Fruit fly (Drosophila melanogaster) whole organism, embryonic: ENCODE measurements around the gene ghi.

Source experiments
- Atf6 ChIP-seq: fragments of 200-800 bp; sonication (Bioruptor generic); IDR thresholded peaks from 2 replicates; pipeline ENCODE4 v1.3.6; 2022; ENCODE audit warnings: missing biosample characterization, missing genetic modification characterization
- Awh ChIP-seq: fragments of 200-800 bp; sonication (Bioruptor generic); IDR thresholded peaks from 2 replicates; pipeline ENCODE4, ENCODE4 v1.3.6; 2022; ENCODE audit warnings: missing biosample characterization, missing genetic modification characterization
- CG10209 ChIP-seq: fragments of 200-800 bp; sonication (Bioruptor generic); optimal IDR thresholded peaks from 3 replicates; lab custom pipeline; 2017; ENCODE audit warnings: missing biosample characterization, mild to moderate bottlenecking, missing genetic modification characterization, missing genetic modification reagents
- CG1024 ChIP-seq: fragments of 200-800 bp; sonication (Bioruptor generic); IDR thresholded peaks from 2 replicates; pipeline ENCODE4 v1.3.6; 2022; ENCODE audit warnings: missing biosample characterization, missing genetic modification characterization
- CG11504 ChIP-seq: fragments of 200-800 bp; sonication (Bioruptor generic); optimal IDR thresholded peaks from 3 replicates; lab custom pipeline; 2019; ENCODE audit warnings: missing biosample characterization, mild to moderate bottlenecking, missing genetic modification characterization, moderate library complexity
- CG12769 ChIP-seq: fragments of 200-800 bp; sonication (Bioruptor generic); optimal IDR thresholded peaks from 2 replicates; lab custom pipeline; 2019; ENCODE audit warnings: missing biosample characterization, mild to moderate bottlenecking, missing genetic modification characterization, moderate library complexity
- CG13123 ChIP-seq: fragments of 200-800 bp; sonication (Bioruptor generic); optimal IDR thresholded peaks from 2 replicates; lab custom pipeline; 2016; ENCODE audit warnings: missing biosample characterization, missing genetic modification characterization
- CG14710 ChIP-seq: fragments of 200-800 bp; sonication (Bioruptor generic); optimal IDR thresholded peaks from 3 replicates; lab custom pipeline; 2019; ENCODE audit warnings: missing biosample characterization, mild to moderate bottlenecking, missing genetic modification characterization, moderate library complexity
- CG17612 ChIP-seq: fragments of 200-800 bp; sonication (Bioruptor generic); IDR thresholded peaks from 2 replicates; pipeline ENCODE4 v1.3.6; 2022; ENCODE audit warnings: missing biosample characterization, missing genetic modification characterization
- CG18599 ChIP-seq: fragments of 200-800 bp; sonication (Bioruptor generic); optimal IDR thresholded peaks from 3 replicates; lab custom pipeline; 2017; ENCODE audit warnings: missing biosample characterization, missing genetic modification characterization, mild to moderate bottlenecking, moderate library complexity, missing genetic modification reagents
- CG2199 ChIP-seq: fragments of 200-800 bp; sonication (Bioruptor generic); IDR thresholded peaks from 3 replicates; pipeline ENCODE4 v1.3.6; 2022; ENCODE audit warnings: missing biosample characterization, missing genetic modification characterization
- CG3163 ChIP-seq: fragments of 200-800 bp; sonication (Bioruptor generic); optimal IDR thresholded peaks from 3 replicates; lab custom pipeline; 2016; ENCODE audit warnings: missing biosample characterization, missing genetic modification characterization
- CG34376 ChIP-seq: fragments of 200-800 bp; sonication (Bioruptor generic); optimal IDR thresholded peaks from 2 replicates; lab custom pipeline; 2018; ENCODE audit warnings: missing biosample characterization, mild to moderate bottlenecking, missing genetic modification characterization
- CG4328 ChIP-seq: fragments of 200-800 bp; sonication (Bioruptor generic); optimal IDR thresholded peaks from 3 replicates; lab custom pipeline; 2017; ENCODE audit warnings: missing biosample characterization, missing genetic modification reagents, missing genetic modification characterization
- CG6683 ChIP-seq: fragments of 200-800 bp; sonication (Bioruptor generic); optimal IDR thresholded peaks from 2 replicates; lab custom pipeline; 2017; ENCODE audit warnings: missing biosample characterization, mild to moderate bottlenecking, missing genetic modification characterization, missing genetic modification reagents
- CG7372 ChIP-seq: fragments of 200-800 bp; sonication (Bioruptor generic); IDR thresholded peaks from 2 replicates; pipeline ENCODE4 v1.3.6; 2022; ENCODE audit warnings: missing biosample characterization, missing genetic modification characterization
- CG8944 ChIP-seq: fragments of 200-800 bp; sonication (Bioruptor generic); optimal IDR thresholded peaks from 3 replicates; lab custom pipeline; 2016; ENCODE audit warnings: missing biosample characterization, missing genetic modification characterization
- CG9797 ChIP-seq: fragments of 200-800 bp; sonication (Bioruptor generic); optimal IDR thresholded peaks from 3 replicates; lab custom pipeline; 2018; ENCODE audit warnings: missing biosample characterization, mild to moderate bottlenecking, missing genetic modification characterization
- CkIIα-i1 ChIP-seq: fragments of 200-800 bp; sonication (Bioruptor generic); IDR thresholded peaks from 2 replicates; pipeline ENCODE4 v1.3.6; 2022; ENCODE audit warnings: missing biosample characterization, missing genetic modification characterization
- Dp ChIP-seq: fragments of 200-800 bp; sonication (Bioruptor generic); optimal IDR thresholded peaks from 2 replicates; lab custom pipeline; 2018; ENCODE audit warnings: missing biosample characterization, mild to moderate bottlenecking, missing genetic modification characterization, moderate library complexity
- Gug ChIP-seq: fragments of 200-800 bp; sonication (Bioruptor generic); IDR thresholded peaks from 4 replicates; pipeline ENCODE4 v1.3.6; 2022; ENCODE audit warnings: missing biosample characterization, missing genetic modification characterization
- Hand ChIP-seq: fragments of 200-800 bp; sonication (Bioruptor generic); optimal IDR thresholded peaks from 2 replicates; lab custom pipeline; 2017; ENCODE audit warnings: mild to moderate bottlenecking, missing biosample characterization, missing genetic modification reagents, missing genetic modification characterization
- Hr51 ChIP-seq, 2 experiments: fragments of 200-800 bp; sonication (Bioruptor generic); optimal IDR thresholded peaks; 2 replicates in 1 of 2; 3 replicates in 1 of 2; lab custom pipeline; 2016 to 2018; ENCODE audit warnings: missing biosample characterization in 2 of 2, missing genetic modification characterization in 2 of 2, mild to moderate bottlenecking in 1 of 2, moderate library complexity in 1 of 2
- Meics ChIP-seq: fragments of 200-800 bp; sonication (Bioruptor generic); optimal IDR thresholded peaks from 2 replicates; lab custom pipeline; 2017; ENCODE audit warnings: missing biosample characterization, mild to moderate bottlenecking, missing genetic modification characterization
- Opbp ChIP-seq: fragments of 200-800 bp; sonication (Bioruptor generic); IDR thresholded peaks from 3 replicates; pipeline ENCODE4 v1.3.6; 2022; ENCODE audit warnings: missing biosample characterization, missing genetic modification characterization; ENCODE audit not compliant: partially characterized antibody
- Ssrp ChIP-seq: fragments of 200-800 bp; sonication (Bioruptor generic); optimal IDR thresholded peaks from 2 replicates; lab custom pipeline; 2018; ENCODE audit warnings: missing biosample characterization, mild to moderate bottlenecking, missing genetic modification characterization, moderate library complexity
- Tbp ChIP-seq: fragments of >200 bp; optimal IDR thresholded peaks from 2 replicates; lab custom pipeline; 2018; ENCODE audit warnings: missing biosample characterization, missing genetic modification characterization
- Vsx1 ChIP-seq: fragments of 200-800 bp; sonication (Bioruptor generic); optimal IDR thresholded peaks from 2 replicates; lab custom pipeline; 2017; ENCODE audit warnings: missing biosample characterization, mild to moderate bottlenecking, missing genetic modification characterization, missing genetic modification reagents
- az2 ChIP-seq: fragments of 200-800 bp; sonication (Bioruptor generic); optimal IDR thresholded peaks from 3 replicates; lab custom pipeline; 2016; ENCODE audit warnings: missing biosample characterization, missing genetic modification characterization
- chif ChIP-seq, 2 experiments: fragments of 200-800 bp; sonication (Bioruptor generic); optimal IDR thresholded peaks; 3 replicates each; lab custom pipeline; 2016; ENCODE audit warnings: missing biosample characterization in 2 of 2, missing genetic modification characterization in 2 of 2
- crol ChIP-seq: fragments of 200-800 bp; sonication (Bioruptor generic); IDR thresholded peaks from 2 replicates; pipeline ENCODE4 v1.3.6; 2022; ENCODE audit warnings: missing biosample characterization, missing genetic modification characterization
- danr ChIP-seq: fragments of 200-800 bp; sonication (Bioruptor generic); IDR thresholded peaks from 2 replicates; pipeline ENCODE4 v1.3.6; 2022; ENCODE audit warnings: missing biosample characterization, missing genetic modification characterization
- gcm2 ChIP-seq: fragments of 200-800 bp; sonication (Bioruptor generic); optimal IDR thresholded peaks from 2 replicates; lab custom pipeline; 2016; ENCODE audit warnings: missing biosample characterization, missing genetic modification characterization
- lilli ChIP-seq: fragments of 200-800 bp; sonication (Bioruptor generic); optimal IDR thresholded peaks from 3 replicates; lab custom pipeline; 2016; ENCODE audit warnings: missing biosample characterization, missing genetic modification characterization
- lov ChIP-seq, 2 experiments: fragments of 200-800 bp in 1 of 2; fragments of >200 bp in 1 of 2; sonication (Bioruptor generic) in 1 of 2; IDR thresholded peaks in 1 of 2; optimal IDR thresholded peaks in 1 of 2; 2 replicates in 1 of 2; 3 replicates in 1 of 2; pipeline versions ENCODE4 v1.3.6 to Lab custom; 2017 to 2022; ENCODE audit warnings: missing biosample characterization in 1 of 2, missing genetic modification characterization in 1 of 2
- onecut ChIP-seq: fragments of 200-800 bp; sonication (Bioruptor generic); IDR thresholded peaks from 2 replicates; pipeline ENCODE4 v1.3.6; 2022; ENCODE audit warnings: missing biosample characterization, missing genetic modification characterization
- prd ChIP-seq, 3 experiments: fragments of >200 bp in 2 of 3; fragments of 200-800 bp in 1 of 3; sonication (Bioruptor generic) in 1 of 3; optimal IDR thresholded peaks in 2 of 3; IDR thresholded peaks in 1 of 3; 2 replicates in 2 of 3; 3 replicates in 1 of 3; pipeline versions ENCODE4 v1.3.6 to Lab custom; 2017 to 2022; ENCODE audit warnings: missing biosample characterization in 1 of 3, missing genetic modification characterization in 1 of 3
- run ChIP-seq: fragments of 200-800 bp; sonication (Bioruptor generic); optimal IDR thresholded peaks from 3 replicates; lab custom pipeline; 2018; ENCODE audit warnings: missing biosample characterization, mild to moderate bottlenecking, missing genetic modification characterization
- scrt ChIP-seq: fragments of 200-800 bp; sonication (Bioruptor generic); optimal IDR thresholded peaks from 2 replicates; lab custom pipeline; 2018; ENCODE audit warnings: missing biosample characterization, mild to moderate bottlenecking, missing genetic modification characterization, moderate library complexity
- sd ChIP-seq: fragments of 200-800 bp; sonication (Bioruptor generic); optimal IDR thresholded peaks from 3 replicates; lab custom pipeline; 2018; ENCODE audit warnings: missing biosample characterization, mild to moderate bottlenecking, missing genetic modification characterization, moderate library complexity
- seq ChIP-seq: fragments of 200-800 bp; sonication (Bioruptor generic); IDR thresholded peaks from 2 replicates; pipeline ENCODE4 v1.3.6; 2022; ENCODE audit warnings: missing biosample characterization, missing genetic modification characterization
- sna ChIP-seq: fragments of 200-800 bp; sonication (Bioruptor generic); IDR thresholded peaks from 2 replicates; pipeline ENCODE4 v1.3.6; 2022; ENCODE audit warnings: missing biosample characterization, missing genetic modification characterization; ENCODE audit not compliant: partially characterized antibody
- sob ChIP-seq: fragments of 200-800 bp; sonication (Bioruptor generic); IDR thresholded peaks from 2 replicates; pipeline ENCODE4 v1.3.6; 2022; ENCODE audit warnings: missing biosample characterization, missing genetic modification characterization
- ssp ChIP-seq: fragments of 200-800 bp; sonication (Bioruptor generic); IDR thresholded peaks from 2 replicates; pipeline ENCODE4 v1.3.6; 2022; ENCODE audit warnings: missing biosample characterization, missing genetic modification characterization
- sug ChIP-seq: fragments of 200-800 bp; optimal IDR thresholded peaks from 2 replicates; lab custom pipeline; 2019; ENCODE audit warnings: missing biosample characterization, mild to moderate bottlenecking, missing genetic modification characterization, moderate library complexity
- tll ChIP-seq, 2 experiments: fragments of 200-800 bp in 1 of 2; fragments of >200 bp in 1 of 2; sonication (Bioruptor generic) in 1 of 2; optimal IDR thresholded peaks; 2 replicates each; lab custom pipeline; 2017 to 2019; ENCODE audit warnings: missing biosample characterization in 2 of 2, missing genetic modification characterization in 2 of 2, mild to moderate bottlenecking in 1 of 2, moderate library complexity in 1 of 2
- vnd ChIP-seq: fragments of 200-800 bp; sonication (Bioruptor generic); IDR thresholded peaks from 3 replicates; pipeline ENCODE4 v1.3.6; 2022; ENCODE audit warnings: missing biosample characterization, missing genetic modification characterization; ENCODE audit not compliant: partially characterized antibody
- vvl ChIP-seq: fragments of 200-800 bp; sonication (Bioruptor generic); IDR thresholded peaks from 2 replicates; pipeline ENCODE4 v1.3.6; 2022; ENCODE audit warnings: missing biosample characterization, missing genetic modification characterization
- yki ChIP-seq: fragments of >200 bp; optimal IDR thresholded peaks from 3 replicates; lab custom pipeline; 2018

The ghi gene

DNA sequence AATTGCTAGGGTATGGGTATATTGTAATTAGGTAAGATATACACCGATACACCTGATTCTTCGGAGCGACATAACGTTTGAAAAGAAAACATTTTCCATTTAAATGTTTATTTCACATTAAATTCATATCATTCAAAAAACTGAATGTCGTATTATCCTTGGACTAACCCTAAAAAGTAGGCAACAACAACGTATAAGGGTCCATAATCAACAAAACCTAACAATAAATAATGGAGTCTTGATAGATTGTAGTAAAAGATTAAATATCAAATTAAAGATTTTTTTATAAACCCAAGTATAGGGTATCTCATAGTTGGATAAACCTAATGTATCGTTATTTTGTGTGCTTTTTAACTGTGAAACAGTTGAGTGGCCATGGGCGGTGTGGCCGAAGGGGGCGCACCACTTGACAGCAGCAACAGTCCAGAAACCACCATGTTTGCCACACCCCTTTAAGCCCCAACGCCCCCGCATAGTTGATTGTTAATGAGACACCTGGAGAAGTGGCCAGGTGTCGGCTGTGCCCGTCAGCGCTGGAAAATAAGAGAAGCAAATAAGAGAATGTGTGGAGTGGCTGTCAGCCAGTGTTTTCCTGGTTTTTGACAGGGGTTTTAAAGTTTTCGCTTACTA is 16.7 kb downstream of the ghi start (continued):
- TF ChIP-seq CG10209: peak; percentile 17
- no peak; the same call in 1 of the 2 replicates for TF ChIP-seq sob (GFP tag; lab: Robert Waterston, UW)
- no peak for TF ChIP-seq CG9797 (GFP tag; lab: Kevin White, UChicago)
- peak; percentile 62 for TF ChIP-seq Meics (GFP tag; lab: Kevin White, UChicago)
- TF ChIP-seq CG18599 (GFP tag; lab: Kevin White, UChicago): peak; percentile 43
- no peak for TF ChIP-seq Atf6
- no peak for TF ChIP-seq CG7372 (GFP tag; lab: Robert Waterston, UW)
- TF ChIP-seq ssp (GFP tag; lab: Robert Waterston, UW): no peak
- peak; percentile 66 for TF ChIP-seq CG11504 (tag; lab: Kevin White, UChicago)
- TF ChIP-seq Ssrp (tag; lab: Kevin White, UChicago): peak; percentile 34
- TF ChIP-seq prd (optimal IDR thresholded peaks at IDR 0.05; lab: Kevin White, UChicago): no peak
- TF ChIP-seq prd (GFP tag; IDR thresholded peaks at IDR 0.05; lab: Robert Waterston, UW): no peak
- TF ChIP-seq CG2199 (GFP tag; lab: Robert Waterston, UW): no peak
- TF ChIP-seq CG12769: peak; percentile 27
- no peak for TF ChIP-seq CG4328 (GFP tag; lab: Kevin White, UChicago)
- no peak for TF ChIP-seq vnd (GFP tag; lab: Robert Waterston, UW)
- TF ChIP-seq sna (GFP tag; lab: Robert Waterston, UW): no peak
- no peak for TF ChIP-seq CG3163 (GFP tag; lab: Kevin White, UChicago)
- TF ChIP-seq Vsx1: peak; percentile 14
- TF ChIP-seq CG17612 (GFP tag; lab: Robert Waterston, UW): no peak
- TF ChIP-seq Hr51 (GFP tag; optimal IDR thresholded peaks at IDR 0.05; lab: Kevin White, UChicago): peak in 1 of 2 experiments; percentile 24
- no peak for TF ChIP-seq CkIIα-i1 (GFP tag; lab: Robert Waterston, UW)
- no peak for TF ChIP-seq Hand (GFP tag; lab: Kevin White, UChicago)
- peak in 1 of 2 experiments; percentile 9 for TF ChIP-seq chif (GFP tag; optimal IDR thresholded peaks at IDR 0.05; lab: Kevin White, UChicago)
- no peak for TF ChIP-seq seq (GFP tag; lab: Robert Waterston, UW)
- no peak for TF ChIP-seq Tbp (GFP tag; lab: Kevin White, UChicago)
- no peak for TF ChIP-seq Gug (GFP tag; lab: Robert Waterston, UW)
- TF ChIP-seq sd: no peak
- TF ChIP-seq crol (GFP tag; lab: Robert Waterston, UW): no peak
- no peak for TF ChIP-seq danr (GFP tag; lab: Robert Waterston, UW)
- TF ChIP-seq Awh (GFP tag; lab: Robert Waterston, UW): no peak
- TF ChIP-seq tll (GFP tag; optimal IDR thresholded peaks at IDR 0.05; lab: Kevin White, UChicago): no peak
- no peak for TF ChIP-seq run (tag; lab: Kevin White, UChicago)
- TF ChIP-seq vvl (GFP tag; lab: Robert Waterston, UW): 0 out of 2 replicates have a peak, but pooled peaks have one; percentile 9
- peak; percentile 27 for TF ChIP-seq lilli (GFP tag; lab: Kevin White, UChicago)
- no peak for TF ChIP-seq CG8944
- no peak for TF ChIP-seq CG13123 (GFP tag; lab: Kevin White, UChicago)
- TF ChIP-seq Dp: no peak
- TF ChIP-seq onecut (GFP tag; lab: Robert Waterston, UW): no peak
- TF ChIP-seq sug (tag; lab: Kevin White, UChicago): no peak
- TF ChIP-seq CG34376 (GFP tag; lab: Kevin White, UChicago): no peak
- no peak for TF ChIP-seq yki
- no peak for TF ChIP-seq lov (optimal IDR thresholded peaks at IDR 0.05; lab: Kevin White, UChicago)
- TF ChIP-seq lov (GFP tag; IDR thresholded peaks at IDR 0.05; lab: Robert Waterston, UW): no peak
- no peak for TF ChIP-seq Opbp (GFP tag; lab: Robert Waterston, UW)
- TF ChIP-seq scrt (GFP tag; lab: Kevin White, UChicago): peak; percentile 11
- no peak for TF ChIP-seq CG14710 (tag; lab: Kevin White, UChicago)
- no peak for TF ChIP-seq gcm2 (GFP tag; lab: Kevin White, UChicago)
- TF ChIP-seq CG6683: no peak
- no peak for TF ChIP-seq az2 (GFP tag; lab: Kevin White, UChicago)
- no peak for TF ChIP-seq CG1024 (GFP tag; lab: Robert Waterston, UW)
